Fruit fly (Drosophila melanogaster): ENCODE results near the gene CG4362.
A peak's percentile ranks its signal among the peaks of the same experiment; 100 is the strongest.

Gene CG4362

DNA sequence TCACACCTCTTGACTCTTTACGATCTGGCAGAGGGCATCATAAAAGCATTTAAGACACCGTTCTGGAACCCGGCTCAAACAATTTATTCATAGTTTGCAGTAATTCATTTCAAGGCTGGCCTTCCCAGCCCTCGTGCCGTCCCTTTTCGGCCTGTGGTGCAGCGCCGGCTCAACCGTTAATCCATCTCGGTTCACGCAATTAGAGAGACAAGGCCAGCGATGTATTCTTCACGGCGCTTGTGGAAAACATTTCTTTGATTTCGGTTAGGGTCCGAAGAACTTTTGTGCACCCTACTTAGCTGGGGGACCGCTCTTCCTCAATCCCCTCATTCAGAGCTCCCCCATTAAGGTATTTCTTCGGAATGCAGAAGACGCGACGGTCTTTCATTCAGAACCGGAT lies 16.2 kb downstream of the CG4362 start (continued):
- TF ChIP-seq CG33213 (GFP tag; optimal IDR thresholded peaks at IDR 0.05): no peak
- TF ChIP-seq TFAM (GFP tag; optimal IDR thresholded peaks at IDR 0.05): no peak
- TF ChIP-seq Six4 (GFP tag; optimal IDR thresholded peaks at IDR 0.05): no peak
- no peak for TF ChIP-seq C15 (GFP tag; IDR thresholded peaks at IDR 0.05)
- no peak for TF ChIP-seq kah (GFP tag; optimal IDR thresholded peaks at IDR 0.05)
- no peak for TF ChIP-seq fd3F (GFP tag; optimal IDR thresholded peaks at IDR 0.05)
- peak in 1 of 3 experiments; percentile 62 for TF ChIP-seq Stat92E (GFP tag; optimal IDR thresholded peaks at IDR 0.05)
- no peak for TF ChIP-seq CG12299 (tag; optimal IDR thresholded peaks at IDR 0.05)
- no peak for TF ChIP-seq HLH3B (GFP tag; IDR thresholded peaks at IDR 0.05)
- TF ChIP-seq Jarid2 (GFP tag; optimal IDR thresholded peaks at IDR 0.05): no peak
- TF ChIP-seq slou (GFP tag; optimal IDR thresholded peaks at IDR 0.05): no peak
- TF ChIP-seq grau (tag; optimal IDR thresholded peaks at IDR 0.05): no peak
- TF ChIP-seq CG14710 (tag; optimal IDR thresholded peaks at IDR 0.05): no peak
- TF ChIP-seq lilli (GFP tag; optimal IDR thresholded peaks at IDR 0.05): no peak
- no peak for TF ChIP-seq CG15269 (tag; optimal IDR thresholded peaks at IDR 0.05)
- TF ChIP-seq Tbp (GFP tag; optimal IDR thresholded peaks at IDR 0.05): no peak
- no peak for TF ChIP-seq CG18262 (tag; optimal IDR thresholded peaks at IDR 0.05)
- TF ChIP-seq CG13624 (GFP tag; optimal IDR thresholded peaks at IDR 0.05): no peak
- TF ChIP-seq CG17568 (GFP tag; optimal IDR thresholded peaks at IDR 0.05): no peak
- no peak for TF ChIP-seq Hr3 (GFP tag; optimal IDR thresholded peaks at IDR 0.05)
- no peak for TF ChIP-seq HmgZ (tag; optimal IDR thresholded peaks at IDR 0.05)
- no peak for TF ChIP-seq CG10654 (GFP tag; optimal IDR thresholded peaks at IDR 0.05)
- TF ChIP-seq CG10543 (GFP tag; optimal IDR thresholded peaks at IDR 0.05): no peak
- no peak for TF ChIP-seq Hmx (GFP tag; optimal IDR thresholded peaks at IDR 0.05)
- TF ChIP-seq Xbp1 (GFP tag; optimal IDR thresholded peaks at IDR 0.05): no peak
- TF ChIP-seq MBD-R2 (GFP tag; IDR thresholded peaks at IDR 0.05): no peak
- TF ChIP-seq jumu (GFP tag; optimal IDR thresholded peaks at IDR 0.05): no peak
- TF ChIP-seq cas (GFP tag; IDR thresholded peaks at IDR 0.05): no peak
- no peak for TF ChIP-seq knrl (GFP tag; IDR thresholded peaks at IDR 0.05; ENCODE audit: partially characterized antibody)
- no peak for TF ChIP-seq Antp (GFP tag; optimal IDR thresholded peaks at IDR 0.05)
- peak; percentile 67 for TF ChIP-seq sd (tag; optimal IDR thresholded peaks at IDR 0.05)
- TF ChIP-seq CG31441 (GFP tag; IDR thresholded peaks at IDR 0.05): no peak
- TF ChIP-seq psq (GFP tag; optimal IDR thresholded peaks at IDR 0.05): no peak
- no peak for TF ChIP-seq HLHmδ (GFP tag; optimal IDR thresholded peaks at IDR 0.05)
- no peak for TF ChIP-seq CG2202 (tag; optimal IDR thresholded peaks at IDR 0.05)
- TF ChIP-seq CG10959 (GFP tag; IDR thresholded peaks at IDR 0.05): no peak
- no peak for TF ChIP-seq CG2116 (GFP tag; optimal IDR thresholded peaks at IDR 0.05)
- TF ChIP-seq H2.0 (GFP tag; IDR thresholded peaks at IDR 0.05): no peak
- TF ChIP-seq CG6854 (GFP tag; optimal IDR thresholded peaks at IDR 0.05): no peak
- TF ChIP-seq crol (GFP tag; IDR thresholded peaks at IDR 0.05): peak; percentile 47; the same call in 1 of the 2 replicates
- no peak for TF ChIP-seq CG7839 (tag; optimal IDR thresholded peaks at IDR 0.05)
- TF ChIP-seq tgo (GFP tag; IDR thresholded peaks at IDR 0.05): no peak
- no peak for TF ChIP-seq CG6765 (GFP tag; optimal IDR thresholded peaks at IDR 0.05)
- TF ChIP-seq CG6683 (GFP tag; optimal IDR thresholded peaks at IDR 0.05): no peak
- TF ChIP-seq CG8478 (optimal IDR thresholded peaks at IDR 0.05): no peak
- TF ChIP-seq Sin3A (optimal IDR thresholded peaks at IDR 0.05): no peak
- no peak for TF ChIP-seq CHES-1-like (GFP tag; optimal IDR thresholded peaks at IDR 0.05)
- TF ChIP-seq so (GFP tag; IDR thresholded peaks at IDR 0.05): no peak
- no peak for TF ChIP-seq dm (GFP tag; optimal IDR thresholded peaks at IDR 0.05)
- no peak for TF ChIP-seq CG4854 (GFP tag; optimal IDR thresholded peaks at IDR 0.05)
- TF ChIP-seq fd102C (GFP tag; optimal IDR thresholded peaks at IDR 0.05): no peak
- TF ChIP-seq CG8388 (GFP tag; optimal IDR thresholded peaks at IDR 0.05): no peak
- TF ChIP-seq gt (GFP tag; IDR thresholded peaks at IDR 0.05): no peak
